Fruit fly (Drosophila melanogaster) whole organism, embryonic: ENCODE measurements around the gene Kdm3.

ENCODE experiments used
- Abd-B ChIP-seq: fragments of 200-800 bp; sonication (Bioruptor generic); optimal IDR thresholded peaks from 2 replicates; lab custom pipeline; 2018; ENCODE audit warnings: missing biosample characterization, mild to moderate bottlenecking, missing genetic modification characterization, moderate library complexity
- Bteb2 ChIP-seq: fragments of 200-800 bp; sonication (Bioruptor generic); optimal IDR thresholded peaks from 2 replicates; lab custom pipeline; 2016; ENCODE audit warnings: missing biosample characterization, missing genetic modification characterization
- CG10209 ChIP-seq: fragments of 200-800 bp; sonication (Bioruptor generic); optimal IDR thresholded peaks from 3 replicates; lab custom pipeline; 2017; ENCODE audit warnings: missing biosample characterization, mild to moderate bottlenecking, missing genetic modification characterization, missing genetic modification reagents
- CG10431 ChIP-seq: fragments of 200-800 bp; sonication (Bioruptor generic); optimal IDR thresholded peaks from 3 replicates; lab custom pipeline; 2018; ENCODE audit warnings: missing biosample characterization, mild to moderate bottlenecking, missing genetic modification characterization
- CG11456 ChIP-seq: fragments of 200-800 bp; sonication (Bioruptor generic); IDR thresholded peaks from 3 replicates; pipeline ENCODE4 v1.3.6; 2022; ENCODE audit warnings: missing biosample characterization, missing genetic modification characterization
- CG1233 ChIP-seq: fragments of 200-800 bp; sonication (Bioruptor generic); optimal IDR thresholded peaks from 4 replicates; lab custom pipeline; 2018; ENCODE audit warnings: missing biosample characterization, mild to moderate bottlenecking, missing genetic modification characterization
- CG13775 ChIP-seq: fragments of 200-800 bp; sonication (Bioruptor generic); optimal IDR thresholded peaks from 3 replicates; lab custom pipeline; 2017; ENCODE audit warnings: missing biosample characterization, mild to moderate bottlenecking, missing genetic modification characterization
- CG14441 ChIP-seq: fragments of 200-800 bp; sonication (Bioruptor generic); IDR thresholded peaks from 2 replicates; pipeline ENCODE4 v1.3.6; 2022; ENCODE audit warnings: missing biosample characterization, missing genetic modification characterization
- CG15073 ChIP-seq: fragments of 200-800 bp; sonication (Bioruptor generic); optimal IDR thresholded peaks from 2 replicates; lab custom pipeline; 2016; ENCODE audit warnings: missing biosample characterization, missing genetic modification characterization
- CG17802 ChIP-seq: fragments of 200-800 bp; sonication (Bioruptor generic); optimal IDR thresholded peaks from 2 replicates; lab custom pipeline; 2018; ENCODE audit warnings: missing biosample characterization, mild to moderate bottlenecking, missing genetic modification characterization, moderate library complexity
- CG31224 ChIP-seq: fragments of 200-800 bp; sonication (Bioruptor generic); IDR thresholded peaks from 2 replicates; pipeline ENCODE4 v1.3.6; 2022; ENCODE audit warnings: missing biosample characterization, missing genetic modification characterization
- CG32767 ChIP-seq: fragments of 200-800 bp; sonication (Bioruptor generic); IDR thresholded peaks from 2 replicates; pipeline ENCODE4 v1.3.6; 2022; ENCODE audit warnings: missing biosample characterization, missing genetic modification characterization
- CG3847 ChIP-seq: fragments of 200-800 bp; sonication (Bioruptor generic); IDR thresholded peaks from 2 replicates; pipeline ENCODE4 v1.3.6; 2022; ENCODE audit warnings: missing biosample characterization, missing genetic modification characterization
- CG5953 ChIP-seq: fragments of 200-800 bp; sonication (Bioruptor generic); IDR thresholded peaks from 2 replicates; pipeline ENCODE4 v1.3.6; 2022; ENCODE audit warnings: missing biosample characterization, missing genetic modification characterization
- CG7839 ChIP-seq: fragments of 200-800 bp; sonication (Bioruptor generic); optimal IDR thresholded peaks from 3 replicates; lab custom pipeline; 2018; ENCODE audit warnings: missing biosample characterization, mild to moderate bottlenecking, missing genetic modification characterization, moderate library complexity
- CG7987 ChIP-seq: fragments of 200-800 bp; sonication (Bioruptor generic); optimal IDR thresholded peaks from 2 replicates; lab custom pipeline; 2018; ENCODE audit warnings: missing biosample characterization, mild to moderate bottlenecking, missing genetic modification characterization, moderate library complexity
- CG8089 ChIP-seq: fragments of 200-800 bp; sonication (Bioruptor generic); optimal IDR thresholded peaks from 3 replicates; lab custom pipeline; 2016; ENCODE audit warnings: missing biosample characterization, missing genetic modification characterization
- Drgx ChIP-seq: fragments of 200-800 bp; sonication (Bioruptor generic); IDR thresholded peaks from 2 replicates; pipeline ENCODE4 v1.3.6; 2022; ENCODE audit warnings: missing biosample characterization, missing genetic modification characterization
- Elba2 ChIP-seq: fragments of 200-800 bp; sonication (Bioruptor generic); optimal IDR thresholded peaks from 3 replicates; lab custom pipeline; 2016; ENCODE audit warnings: missing biosample characterization, missing genetic modification characterization
- Fer2 ChIP-seq: fragments of 200-800 bp; sonication (Bioruptor generic); optimal IDR thresholded peaks from 2 replicates; lab custom pipeline; 2018; ENCODE audit warnings: missing biosample characterization, mild to moderate bottlenecking, missing genetic modification characterization, moderate library complexity
- GATAe ChIP-seq: fragments of 200-800 bp; sonication (Bioruptor generic); conservative IDR thresholded peaks from 2 replicates; pipeline ENCODE4 v1.3.6; 2022; ENCODE audit warnings: missing biosample characterization, missing genetic modification characterization
- Gug ChIP-seq: fragments of 200-800 bp; sonication (Bioruptor generic); IDR thresholded peaks from 4 replicates; pipeline ENCODE4 v1.3.6; 2022; ENCODE audit warnings: missing biosample characterization, missing genetic modification characterization
- Hey ChIP-seq: fragments of 200-800 bp; sonication (Bioruptor generic); optimal IDR thresholded peaks from 3 replicates; lab custom pipeline; 2018; ENCODE audit warnings: missing biosample characterization, mild to moderate bottlenecking, missing genetic modification characterization
- Hmr ChIP-seq: fragments of 200-800 bp; sonication (Bioruptor generic); optimal IDR thresholded peaks from 3 replicates; lab custom pipeline; 2017; ENCODE audit warnings: mild to moderate bottlenecking, missing biosample characterization, missing genetic modification reagents, missing genetic modification characterization
- Hmx ChIP-seq: fragments of 200-800 bp; sonication (Bioruptor generic); optimal IDR thresholded peaks from 2 replicates; lab custom pipeline; 2016; ENCODE audit warnings: missing biosample characterization, missing genetic modification characterization
- NFAT ChIP-seq: fragments of 200-800 bp; sonication (Bioruptor generic); IDR thresholded peaks from 2 replicates; pipeline ENCODE4 v1.3.6; 2022; ENCODE audit warnings: missing biosample characterization, missing genetic modification characterization
- Rx ChIP-seq: fragments of 200-800 bp; sonication (Bioruptor generic); IDR thresholded peaks from 2 replicates; pipeline ENCODE4 v1.3.6; 2022; ENCODE audit warnings: missing biosample characterization, missing genetic modification characterization
- Scr ChIP-seq: fragments of 200-800 bp; sonication (Bioruptor generic); IDR thresholded peaks from 2 replicates; pipeline ENCODE4 v1.3.6; 2022; ENCODE audit warnings: missing biosample characterization, missing genetic modification characterization; ENCODE audit not compliant: partially characterized antibody
- Sox102F ChIP-seq: fragments of 200-800 bp; sonication (Bioruptor generic); optimal IDR thresholded peaks from 2 replicates; lab custom pipeline; 2018; ENCODE audit warnings: missing biosample characterization, mild to moderate bottlenecking, missing genetic modification characterization, moderate library complexity
- Tbp ChIP-seq: fragments of >200 bp; optimal IDR thresholded peaks from 2 replicates; lab custom pipeline; 2018; ENCODE audit warnings: missing biosample characterization, missing genetic modification characterization
- Vsx1 ChIP-seq: fragments of 200-800 bp; sonication (Bioruptor generic); optimal IDR thresholded peaks from 2 replicates; lab custom pipeline; 2017; ENCODE audit warnings: missing biosample characterization, mild to moderate bottlenecking, missing genetic modification characterization, missing genetic modification reagents
- ato ChIP-seq: fragments of 200-800 bp; sonication (Bioruptor generic); IDR thresholded peaks from 2 replicates; pipeline ENCODE4 v1.3.6; 2022; ENCODE audit warnings: missing biosample characterization, missing genetic modification characterization; ENCODE audit not compliant: partially characterized antibody
- bab2 ChIP-seq: fragments of 200-800 bp; sonication (Bioruptor generic); optimal IDR thresholded peaks from 2 replicates; lab custom pipeline; 2016; ENCODE audit warnings: missing biosample characterization, missing genetic modification characterization
- crp ChIP-seq, 2 experiments: fragments of 200-800 bp; sonication (Bioruptor generic); optimal IDR thresholded peaks; 2 replicates in 1 of 2; 3 replicates in 1 of 2; lab custom pipeline; 2017; ENCODE audit warnings: missing biosample characterization in 2 of 2, missing genetic modification characterization in 2 of 2, mild to moderate bottlenecking in 1 of 2, moderate library complexity in 1 of 2
- dmrt99B ChIP-seq: fragments of 200-800 bp; sonication (Bioruptor generic); optimal IDR thresholded peaks from 2 replicates; lab custom pipeline; 2018; ENCODE audit warnings: missing biosample characterization, mild to moderate bottlenecking, missing genetic modification characterization, moderate library complexity
- exex ChIP-seq: fragments of 200-800 bp; sonication (Bioruptor generic); optimal IDR thresholded peaks from 4 replicates; lab custom pipeline; 2018; ENCODE audit warnings: missing biosample characterization, mild to moderate bottlenecking, missing genetic modification characterization, moderate library complexity
- lov ChIP-seq, 2 experiments: fragments of 200-800 bp in 1 of 2; fragments of >200 bp in 1 of 2; sonication (Bioruptor generic) in 1 of 2; IDR thresholded peaks in 1 of 2; optimal IDR thresholded peaks in 1 of 2; 2 replicates in 1 of 2; 3 replicates in 1 of 2; pipeline versions ENCODE4 v1.3.6 to Lab custom; 2017 to 2022; ENCODE audit warnings: missing biosample characterization in 1 of 2, missing genetic modification characterization in 1 of 2
- oc ChIP-seq: fragments of 200-800 bp; sonication (Bioruptor generic); optimal IDR thresholded peaks from 2 replicates; lab custom pipeline; 2018; ENCODE audit warnings: missing biosample characterization, mild to moderate bottlenecking, missing genetic modification characterization, moderate library complexity
- onecut ChIP-seq: fragments of 200-800 bp; sonication (Bioruptor generic); IDR thresholded peaks from 2 replicates; pipeline ENCODE4 v1.3.6; 2022; ENCODE audit warnings: missing biosample characterization, missing genetic modification characterization
- schlank ChIP-seq: fragments of 200-800 bp; sonication (Bioruptor generic); optimal IDR thresholded peaks from 2 replicates; lab custom pipeline; 2018; ENCODE audit warnings: missing biosample characterization, mild to moderate bottlenecking, missing genetic modification characterization
- shn ChIP-seq: fragments of 200-800 bp; sonication (Bioruptor generic); optimal IDR thresholded peaks from 3 replicates; lab custom pipeline; 2016; ENCODE audit warnings: missing biosample characterization, missing genetic modification characterization
- slbo ChIP-seq: fragments of 200-800 bp; sonication (Bioruptor generic); IDR thresholded peaks from 2 replicates; pipeline ENCODE4 v1.3.6; 2022; ENCODE audit warnings: missing biosample characterization, missing genetic modification characterization
- tgo ChIP-seq: fragments of 200-800 bp; sonication (Bioruptor generic); IDR thresholded peaks from 3 replicates; pipeline ENCODE4 v1.3.6; 2022; ENCODE audit warnings: missing biosample characterization, missing genetic modification characterization
- tll ChIP-seq, 2 experiments: fragments of 200-800 bp in 1 of 2; fragments of >200 bp in 1 of 2; sonication (Bioruptor generic) in 1 of 2; optimal IDR thresholded peaks; 2 replicates each; lab custom pipeline; 2017 to 2019; ENCODE audit warnings: missing biosample characterization in 2 of 2, missing genetic modification characterization in 2 of 2, mild to moderate bottlenecking in 1 of 2, moderate library complexity in 1 of 2
- vvl ChIP-seq: fragments of 200-800 bp; sonication (Bioruptor generic); IDR thresholded peaks from 2 replicates; pipeline ENCODE4 v1.3.6; 2022; ENCODE audit warnings: missing biosample characterization, missing genetic modification characterization
- zen ChIP-seq: fragments of 200-800 bp; sonication (Bioruptor generic); optimal IDR thresholded peaks from 3 replicates; lab custom pipeline; 2018; ENCODE audit warnings: missing biosample characterization, mild to moderate bottlenecking, missing genetic modification characterization, moderate library complexity
- zf30C ChIP-seq: fragments of 200-800 bp; sonication (Bioruptor generic); optimal IDR thresholded peaks from 3 replicates; lab custom pipeline; 2018; ENCODE audit warnings: missing biosample characterization, mild to moderate bottlenecking, missing genetic modification characterization

The Kdm3 gene

dm6 chr3R:9493627-9494626 lies 21.9 kb upstream of the Kdm3 start, which contains the start of gene CG16779 (continued):
- TF ChIP-seq CG11456 (peak; percentile 60; the same call in 1 of the 3 replicates), GATAe (no peak), schlank (tag; lab: Kevin White, UChicago) (no peak), tgo (GFP tag; lab: Robert Waterston, UW) (peak; percentile 30; the same call in 1 of the 3 replicates), CG7987 (peak; percentile 96), NFAT (GFP tag; lab: Robert Waterston, UW) (no peak), Fer2 (tag; lab: Kevin White, UChicago) (no peak), Hmx (GFP tag; lab: Kevin White, UChicago) (no peak), bab2 (GFP tag; lab: Kevin White, UChicago) (peak; percentile 24), Elba2 (GFP tag; lab: Kevin White, UChicago) (no peak), Bteb2 (peak; percentile 15), vvl (GFP tag; lab: Robert Waterston, UW) (no peak), CG15073 (no peak), dmrt99B (tag; lab: Kevin White, UChicago) (peak; percentile 61), CG31224 (GFP tag; lab: Robert Waterston, UW) (no peak), CG10209 (peak; percentile 53), Scr (GFP tag; lab: Robert Waterston, UW) (0 out of 2 replicates have a peak, but pooled peaks have one; percentile 31), zen (tag; lab: Kevin White, UChicago) (peak; percentile 69), CG1233 (GFP tag; lab: Kevin White, UChicago) (peak; percentile 21), CG13775 (GFP tag; lab: Kevin White, UChicago) (peak; percentile 38), CG7839 (peak; percentile 73), Hmr (peak; percentile 15), CG8089 (GFP tag; lab: Kevin White, UChicago) (no peak), CG5953 (GFP tag; lab: Robert Waterston, UW) (0 out of 2 replicates have a peak, but pooled peaks have one; percentile 14), exex (tag; lab: Kevin White, UChicago) (no peak), CG14441 (peak; percentile 27; the same call in 1 of the 2 replicates), CG17802 (tag; lab: Kevin White, UChicago) (no peak), Sox102F (GFP tag; lab: Kevin White, UChicago) (peak; percentile 36), ato (GFP tag; lab: Robert Waterston, UW) (no peak; the same call in 1 of the 2 replicates), zf30C (GFP tag; lab: Kevin White, UChicago) (no peak), shn (no peak), tll (GFP tag; optimal IDR thresholded peaks at IDR 0.05; lab: Kevin White, UChicago) (no peak), Hey (tag; lab: Kevin White, UChicago) (no peak), oc (no peak), CG3847 (GFP tag; lab: Robert Waterston, UW) (0 out of 2 replicates have a peak, but pooled peaks have one; percentile 11), slbo (GFP tag; lab: Robert Waterston, UW) (0 out of 2 replicates have a peak, but pooled peaks have one; percentile 3), Vsx1 (GFP tag; lab: Kevin White, UChicago) (no peak), CG32767 (0 out of 2 replicates have a peak, but pooled peaks have one; percentile 17), Drgx (no peak), Tbp (GFP tag; lab: Kevin White, UChicago) (no peak), Gug (no peak), lov (optimal IDR thresholded peaks at IDR 0.05; lab: Kevin White, UChicago) (no peak), lov (GFP tag; IDR thresholded peaks at IDR 0.05; lab: Robert Waterston, UW) (no peak), Rx (GFP tag; lab: Robert Waterston, UW) (no peak), onecut (no peak), Abd-B (peak; percentile 4), CG10431 (GFP tag; lab: Kevin White, UChicago) (no peak), crp (GFP tag; optimal IDR thresholded peaks at IDR 0.05; lab: Kevin White, UChicago) (no peak)
